Worm (Caenorhabditis elegans) whole organism, mixed stage, embryonic: ENCODE data around the gene crn-4.

Source experiments
- elt-3 ChIP-seq: fragments of 150-350 bp; optimal IDR thresholded peaks from 2 replicates; lab custom pipeline; 2014; ENCODE audit warnings: missing biosample characterization, missing genetic modification characterization
- flh-1 ChIP-seq: fragments of 200-800 bp; sonication (Bioruptor generic); optimal IDR thresholded peaks from 2 replicates; lab custom pipeline; 2018; ENCODE audit warnings: mild to moderate bottlenecking, missing genetic modification characterization, moderate library complexity, missing compliant biosample characterization
- lin-13 ChIP-seq: fragments of 150-350 bp; optimal IDR thresholded peaks from 2 replicates; lab custom pipeline; 2014; ENCODE audit warnings: missing biosample characterization, missing genetic modification characterization
- lin-32 ChIP-seq: fragments of 200-800 bp; sonication (Bioruptor generic); optimal IDR thresholded peaks from 2 replicates; lab custom pipeline; 2018; ENCODE audit warnings: mild to moderate bottlenecking, missing genetic modification characterization, missing compliant biosample characterization
- mab-5 ChIP-seq: fragments of 150-350 bp; optimal IDR thresholded peaks from 2 replicates; lab custom pipeline; 2014; ENCODE audit warnings: missing biosample characterization, missing genetic modification characterization
- nhr-12 ChIP-seq: fragments of 150-350 bp; optimal IDR thresholded peaks from 2 replicates; lab custom pipeline; 2014; ENCODE audit warnings: missing biosample characterization, missing genetic modification characterization
- nhr-237 ChIP-seq: fragments of 150-350 bp; optimal IDR thresholded peaks from 2 replicates; lab custom pipeline; 2014; ENCODE audit warnings: missing biosample characterization, missing genetic modification characterization
- nhr-76 ChIP-seq: sonication (generic microtip); optimal IDR thresholded peaks from 2 replicates; lab custom pipeline; 2017; ENCODE audit warnings: missing biosample characterization, missing genetic modification characterization
- pha-4 ChIP-seq: fragments of 150-350 bp; optimal IDR thresholded peaks from 2 replicates; lab custom pipeline; 2018; ENCODE audit warnings: missing biosample characterization, missing genetic modification reagents, missing genetic modification characterization
- snpc-4 ChIP-seq: fragments of 150-350 bp; optimal IDR thresholded peaks from 2 replicates; lab custom pipeline; 2014; ENCODE audit warnings: missing biosample characterization, missing genetic modification characterization
- unc-120 ChIP-seq: sonication (generic microtip); optimal IDR thresholded peaks from 2 replicates; lab custom pipeline; 2017; ENCODE audit warnings: missing genetic modification characterization, missing compliant biosample characterization; ENCODE audit not compliant: poor library complexity, severe bottlenecking

DNA sequence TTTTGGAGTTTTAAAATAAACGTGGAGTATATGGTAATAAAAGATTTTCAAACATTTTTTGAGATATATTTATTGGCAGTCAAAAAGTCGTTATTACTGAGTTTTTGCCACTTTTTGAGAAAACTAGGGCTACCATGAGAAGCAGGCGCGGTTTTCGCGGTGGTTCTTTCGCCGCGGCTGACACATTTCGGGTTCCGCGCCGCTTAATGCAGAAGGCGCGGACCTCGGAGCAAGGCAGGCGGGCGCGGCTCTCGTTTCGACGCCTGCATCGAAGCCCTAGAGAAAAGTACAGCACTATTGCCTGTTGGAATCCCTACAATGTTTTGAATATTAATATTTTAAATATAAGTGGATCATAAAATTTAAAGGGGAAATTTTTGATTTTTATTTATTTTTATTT is 38.4 kb downstream of the crn-4 start:
- TF ChIP-seq lin-13 (tag; lab: Kevin White, UChicago) (no peak), nhr-237 (no peak), nhr-76 (tag; lab: Kevin White, UChicago) (no peak), unc-120 (no peak), pha-4 (tag; lab: Kevin White, UChicago) (no peak), flh-1 (GFP tag; lab: Kevin White, UChicago) (no peak), nhr-12 (tag; lab: Kevin White, UChicago) (no peak), snpc-4 (tag; lab: Kevin White, UChicago) (no peak), elt-3 (no peak), mab-5 (no peak), lin-32 (GFP tag; lab: Kevin White, UChicago) (no peak)
